Worm (Caenorhabditis elegans) whole organism, L1 larva: ENCODE measurements around the gene EGAP4.1.

Source experiments
- ama-1 ChIP-seq: fragments of 150-350 bp; optimal IDR thresholded peaks from 2 replicates; lab custom pipeline; 2014
- ceh-63 ChIP-seq: fragments of 200-800 bp; sonication (Bioruptor generic); optimal IDR thresholded peaks from 2 replicates; lab custom pipeline; 2018; ENCODE audit warnings: mild to moderate bottlenecking, missing genetic modification characterization, missing compliant biosample characterization
- ceh-82 ChIP-seq, 3 experiments: fragments of 150-350 bp in 1 of 3; sonication (generic microtip) in 2 of 3; optimal IDR thresholded peaks; 2 replicates each; lab custom pipeline; 2014 to 2017; ENCODE audit warnings: missing biosample characterization in 3 of 3, missing genetic modification characterization in 3 of 3
- hlh-17 ChIP-seq: fragments of 200-800 bp; sonication (Bioruptor generic); optimal IDR thresholded peaks from 2 replicates; lab custom pipeline; 2018; ENCODE audit warnings: missing genetic modification characterization, mild to moderate bottlenecking, missing compliant biosample characterization, moderate library complexity, borderline replicate concordance
- unc-62 ChIP-seq: fragments of 150-350 bp; optimal IDR thresholded peaks from 2 replicates; lab custom pipeline; 2014; ENCODE audit warnings: missing biosample characterization, missing genetic modification reagents, missing genetic modification characterization
- unc-86 ChIP-seq: sonication (generic microtip); optimal IDR thresholded peaks from 2 replicates; lab custom pipeline; 2016; ENCODE audit warnings: missing genetic modification characterization, missing compliant biosample characterization

DNA sequence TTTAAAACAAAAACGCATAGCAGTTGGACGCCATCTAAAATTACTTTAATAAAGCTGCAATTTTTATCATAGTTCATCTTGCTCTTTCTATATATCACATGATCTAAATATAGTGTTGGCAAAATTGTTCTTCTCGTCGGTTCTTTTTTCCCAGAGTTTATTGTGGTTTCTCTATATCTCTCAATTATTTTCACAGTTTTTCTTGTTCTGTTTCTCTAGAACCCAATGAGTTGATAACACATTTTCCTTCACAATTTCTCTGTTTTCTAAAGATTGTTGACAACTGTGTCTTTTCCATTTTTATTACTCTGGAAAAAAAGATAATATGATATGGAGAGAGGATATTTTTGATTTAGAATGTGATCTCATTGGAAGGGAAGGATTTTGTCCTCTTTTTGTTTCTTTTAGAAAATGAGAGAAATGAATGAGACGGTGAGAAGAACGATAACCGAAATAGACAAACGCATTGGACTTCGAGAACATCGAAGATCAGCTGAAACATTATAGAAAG lies 27.1 kb upstream of the EGAP4.1 start:
- TF ChIP-seq ceh-63 (GFP tag; lab: Kevin White, UChicago) (no peak), hlh-17 (no peak), ceh-82 (tag; optimal IDR thresholded peaks at IDR 0.05; lab: Kevin White, UChicago) (no peak), unc-62 (no peak), unc-86 (tag; lab: Kevin White, UChicago) (no peak), ama-1 (lab: Kevin White, UChicago) (no peak)
